Fruit fly (Drosophila melanogaster) whole organism, adult: ENCODE results near the gene Mabi.

ENCODE experiments used
- CG14711 ChIP-seq: fragments of 200-800 bp; sonication (Bioruptor generic); optimal IDR thresholded peaks from 2 replicates; lab custom pipeline; 2018; ENCODE audit warnings: missing biosample characterization, mild to moderate bottlenecking, missing genetic modification characterization, moderate library complexity
- CG33017 ChIP-seq: fragments of 200-800 bp; sonication (Bioruptor generic); optimal IDR thresholded peaks from 2 replicates; lab custom pipeline; 2018; ENCODE audit warnings: missing biosample characterization, mild to moderate bottlenecking, missing genetic modification characterization, moderate library complexity
- CG7045 ChIP-seq: fragments of 200-800 bp; sonication (Bioruptor generic); optimal IDR thresholded peaks from 2 replicates; lab custom pipeline; 2017; ENCODE audit warnings: missing biosample characterization, mild to moderate bottlenecking, missing genetic modification characterization
- Clk ChIP-seq: fragments of 200-800 bp; sonication (Bioruptor generic); optimal IDR thresholded peaks from 2 replicates; lab custom pipeline; 2017; ENCODE audit warnings: missing biosample characterization, missing genetic modification characterization
- Hr96 ChIP-seq: fragments of 200-800 bp; sonication (Bioruptor generic); optimal IDR thresholded peaks from 2 replicates; lab custom pipeline; 2016; ENCODE audit warnings: missing biosample characterization, missing genetic modification characterization
- cnc ChIP-seq, 2 experiments: fragments of >200 bp; optimal IDR thresholded peaks; 2 replicates each; lab custom pipeline; 2017
- kay ChIP-seq: fragments of 200-800 bp; sonication (Bioruptor generic); peaks from one replicate; lab custom pipeline; 2016; ENCODE audit warnings: missing biosample characterization, missing genetic modification characterization, borderline replicate concordance
- ovo ChIP-seq: fragments of 200-800 bp; sonication (Bioruptor generic); optimal IDR thresholded peaks from 2 replicates; lab custom pipeline; 2016; ENCODE audit warnings: missing biosample characterization, missing genetic modification characterization
- pad ChIP-seq: fragments of 200-800 bp; sonication (Bioruptor generic); optimal IDR thresholded peaks from 3 replicates; lab custom pipeline; 2017; ENCODE audit warnings: missing biosample characterization, missing genetic modification characterization, mild to moderate bottlenecking, moderate library complexity, missing genetic modification reagents

dm6 chr2L:13195822-13196221 is 38.6 kb downstream of the Mabi start:
- TF ChIP-seq Hr96 (GFP tag; lab: Kevin White, UChicago): no peak
- TF ChIP-seq ovo (GFP tag; lab: Kevin White, UChicago): no peak
- TF ChIP-seq Clk: no peak
- TF ChIP-seq CG14711 (tag; lab: Kevin White, UChicago): no peak
- no peak for TF ChIP-seq CG7045 (GFP tag; lab: Kevin White, UChicago)
- no peak for TF ChIP-seq pad
- no peak for TF ChIP-seq kay (GFP tag; lab: Kevin White, UChicago)
- TF ChIP-seq CG33017 (tag; lab: Kevin White, UChicago): no peak
- TF ChIP-seq cnc (optimal IDR thresholded peaks at IDR 0.05; lab: Kevin White, UChicago): no peak
